Worm (Caenorhabditis elegans) whole organism, mixed stage, embryonic: ENCODE results near the gene hot-6.

Experiments used
- ceh-83 ChIP-seq: fragments of 200-800 bp; sonication (Bioruptor generic); optimal IDR thresholded peaks from 2 replicates; lab custom pipeline; 2018; ENCODE audit warnings: mild to moderate bottlenecking, missing genetic modification characterization, missing compliant biosample characterization
- ces-1 ChIP-seq: fragments of 150-350 bp; optimal IDR thresholded peaks from 2 replicates; lab custom pipeline; 2014; ENCODE audit warnings: missing biosample characterization, missing genetic modification reagents, missing genetic modification characterization
- drap-1 ChIP-seq: fragments of 200-800 bp; sonication (Bioruptor generic); optimal IDR thresholded peaks from 3 replicates; lab custom pipeline; 2018; ENCODE audit warnings: mild to moderate bottlenecking, missing genetic modification characterization, missing compliant biosample characterization
- lsy-2 ChIP-seq: fragments of 150-350 bp; optimal IDR thresholded peaks from 2 replicates; lab custom pipeline; 2014; ENCODE audit warnings: missing biosample characterization, missing genetic modification characterization
- mab-5 ChIP-seq: fragments of 150-350 bp; optimal IDR thresholded peaks from 2 replicates; lab custom pipeline; 2014; ENCODE audit warnings: missing biosample characterization, missing genetic modification characterization
- mep-1 ChIP-seq: fragments of 150-350 bp; optimal IDR thresholded peaks from 2 replicates; lab custom pipeline; 2017; ENCODE audit warnings: missing biosample characterization, missing genetic modification reagents, missing genetic modification characterization, inconsistent platforms
- nhr-237 ChIP-seq: fragments of 150-350 bp; optimal IDR thresholded peaks from 2 replicates; lab custom pipeline; 2014; ENCODE audit warnings: missing biosample characterization, missing genetic modification characterization
- nhr-28 ChIP-seq: fragments of 150-350 bp; optimal IDR thresholded peaks from 2 replicates; lab custom pipeline; 2014; ENCODE audit warnings: missing biosample characterization, missing genetic modification characterization
- nhr-76 ChIP-seq: sonication (generic microtip); optimal IDR thresholded peaks from 2 replicates; lab custom pipeline; 2017; ENCODE audit warnings: missing biosample characterization, missing genetic modification characterization
- pha-4 ChIP-seq: fragments of 150-350 bp; optimal IDR thresholded peaks from 2 replicates; lab custom pipeline; 2018; ENCODE audit warnings: missing biosample characterization, missing genetic modification reagents, missing genetic modification characterization
- unc-120 ChIP-seq: sonication (generic microtip); optimal IDR thresholded peaks from 2 replicates; lab custom pipeline; 2017; ENCODE audit warnings: missing genetic modification characterization, missing compliant biosample characterization; ENCODE audit not compliant: poor library complexity, severe bottlenecking
- ztf-11 ChIP-seq: fragments of 150-350 bp; optimal IDR thresholded peaks from 2 replicates; lab custom pipeline; 2014; ENCODE audit warnings: missing biosample characterization, missing genetic modification characterization

DNA sequence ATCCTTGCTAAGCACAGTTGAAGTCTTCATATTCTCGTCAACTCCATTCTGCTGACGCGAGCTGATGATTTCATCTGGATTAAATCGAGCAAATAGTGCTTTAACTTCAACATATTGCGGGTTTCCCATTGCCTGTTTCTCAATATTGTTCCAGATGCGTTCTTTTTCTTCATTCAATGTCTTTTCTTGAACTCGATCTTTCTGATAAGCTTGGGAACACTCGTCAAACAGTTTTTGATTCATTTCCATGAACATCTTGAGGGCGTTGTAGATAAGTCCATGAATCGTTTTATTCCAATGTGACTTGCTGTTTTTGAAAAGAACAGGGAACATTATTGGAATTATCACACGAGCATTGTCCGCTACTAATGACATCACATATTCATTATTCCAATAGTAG lies 5.0 kb upstream of the hot-6 start:
- no peak for TF ChIP-seq nhr-237 (tag; lab: Kevin White, UChicago)
- TF ChIP-seq ztf-11 (tag; lab: Kevin White, UChicago), result no peak
- no peak for TF ChIP-seq nhr-76 (tag; lab: Kevin White, UChicago)
- TF ChIP-seq nhr-28, result no peak
- TF ChIP-seq lsy-2 (tag; lab: Kevin White, UChicago), result no peak
- TF ChIP-seq drap-1 (GFP tag; lab: Kevin White, UChicago), result no peak
- TF ChIP-seq mep-1 (tag; lab: Kevin White, UChicago), result no peak
- no peak for TF ChIP-seq mab-5 (tag; lab: Kevin White, UChicago)
- TF ChIP-seq ceh-83 (GFP tag; lab: Kevin White, UChicago), result no peak
- no peak for TF ChIP-seq ces-1 (GFP tag; lab: Kevin White, UChicago)
- no peak for TF ChIP-seq pha-4 (tag; lab: Kevin White, UChicago)
- no peak for TF ChIP-seq unc-120 (tag; lab: Kevin White, UChicago)
